Fruit fly (Drosophila melanogaster): Measurements from ENCODE around the gene Pp2B-14D.

The Pp2B-14D gene

dm6 chrX:16579978-16580377 is 20.2 kb upstream of the Pp2B-14D start (continued):
- peak; percentile 52 for TF ChIP-seq Sox102F (GFP tag; optimal IDR thresholded peaks at IDR 0.05)
- TF ChIP-seq Hr3 (GFP tag; optimal IDR thresholded peaks at IDR 0.05) = peak; percentile 36
- no peak for TF ChIP-seq hb (GFP tag; IDR thresholded peaks at IDR 0.05; ENCODE audit: partially characterized antibody)
- TF ChIP-seq H2.0 (GFP tag; IDR thresholded peaks at IDR 0.05) = no peak
- no peak for TF ChIP-seq CG8089 (GFP tag; optimal IDR thresholded peaks at IDR 0.05)
- no peak for TF ChIP-seq Gsc (GFP tag; IDR thresholded peaks at IDR 0.05)
- no peak for TF ChIP-seq CG17186 (GFP tag; optimal IDR thresholded peaks at IDR 0.05)
- TF ChIP-seq sim (GFP tag; IDR thresholded peaks at IDR 0.05) = no peak
- no peak for TF ChIP-seq klu (GFP tag; IDR thresholded peaks at IDR 0.05)
- peak; percentile 45 for TF ChIP-seq CG18262 (tag; optimal IDR thresholded peaks at IDR 0.05)
- TF ChIP-seq ato (GFP tag; IDR thresholded peaks at IDR 0.05; ENCODE audit: partially characterized antibody) = no peak
- peak; percentile 66 for TF ChIP-seq Hand (GFP tag; optimal IDR thresholded peaks at IDR 0.05)
- TF ChIP-seq CG9215 (GFP tag; IDR thresholded peaks at IDR 0.05) = 0 out of 2 replicates have a peak, but pooled peaks have one; percentile 5
- no peak for TF ChIP-seq CG10431 (GFP tag; optimal IDR thresholded peaks at IDR 0.05)
- no peak for TF ChIP-seq CG33557 (GFP tag; optimal IDR thresholded peaks at IDR 0.05)
- no peak for TF ChIP-seq Trl (optimal IDR thresholded peaks at IDR 0.05)
- no peak for TF ChIP-seq Trl (GFP tag; optimal IDR thresholded peaks at IDR 0.05)
- TF ChIP-seq gem (tag; optimal IDR thresholded peaks at IDR 0.05) = peak; percentile 74
- TF ChIP-seq bab2 (GFP tag; optimal IDR thresholded peaks at IDR 0.05) = peak; percentile 8
- TF ChIP-seq Oaz (GFP tag; IDR thresholded peaks at IDR 0.05) = no peak
- TF ChIP-seq dimm (GFP tag; IDR thresholded peaks at IDR 0.05) = no peak
- no peak for TF ChIP-seq Mad (GFP tag; optimal IDR thresholded peaks at IDR 0.05)
- TF ChIP-seq Dip2 (GFP tag; IDR thresholded peaks at IDR 0.05) = no peak
- TF ChIP-seq CG17829 (tag; optimal IDR thresholded peaks at IDR 0.05) = no peak
- no peak for TF ChIP-seq Hmx (GFP tag; optimal IDR thresholded peaks at IDR 0.05)
- TF ChIP-seq CG7839 (tag; optimal IDR thresholded peaks at IDR 0.05) = peak; percentile 70
- TF ChIP-seq CG13123 (GFP tag; optimal IDR thresholded peaks at IDR 0.05) = no peak
- TF ChIP-seq btn (GFP tag; optimal IDR thresholded peaks at IDR 0.05) = no peak
- peak; percentile 28 for TF ChIP-seq CG17359 (tag; optimal IDR thresholded peaks at IDR 0.05)
- TF ChIP-seq Hr39 (optimal IDR thresholded peaks at IDR 0.05) = no peak
- TF ChIP-seq CG11723 (GFP tag; optimal IDR thresholded peaks at IDR 0.05) = no peak
- TF ChIP-seq CG12744 (GFP tag; optimal IDR thresholded peaks at IDR 0.05) = no peak
- TF ChIP-seq Taf1 (GFP tag; IDR thresholded peaks at IDR 0.05) = no peak
- no peak for TF ChIP-seq wor (GFP tag; IDR thresholded peaks at IDR 0.05)
- TF ChIP-seq CG32772 (GFP tag; IDR thresholded peaks at IDR 0.05) = no peak
- TF ChIP-seq CG16813 (GFP tag; IDR thresholded peaks at IDR 0.05; ENCODE audit: partially characterized antibody) = no peak
- peak in 1 of 2 experiments; percentile 8 for TF ChIP-seq bsh (GFP tag; optimal IDR thresholded peaks at IDR 0.05)
- TF ChIP-seq Ravus (GFP tag; IDR thresholded peaks at IDR 0.05) = no peak
- no peak for TF ChIP-seq HLH54F (GFP tag; optimal IDR thresholded peaks at IDR 0.05)
- TF ChIP-seq ash1 (GFP tag; optimal IDR thresholded peaks at IDR 0.05) = no peak
- TF ChIP-seq ssp (GFP tag; IDR thresholded peaks at IDR 0.05) = 0 out of 2 replicates have a peak, but pooled peaks have one; percentile 8
- no peak for TF ChIP-seq Neu2 (GFP tag; optimal IDR thresholded peaks at IDR 0.05; ENCODE audit: borderline replicate concordance)
- TF ChIP-seq CG17328 (GFP tag; IDR thresholded peaks at IDR 0.05) = no peak
- TF ChIP-seq Asciz (GFP tag; optimal IDR thresholded peaks at IDR 0.05) = no peak
- TF ChIP-seq Stat92E (GFP tag; optimal IDR thresholded peaks at IDR 0.05) = no peak
- no peak for TF ChIP-seq CG11247 (GFP tag; IDR thresholded peaks at IDR 0.05)
- peak; percentile 11 for TF ChIP-seq CG12155 (GFP tag; optimal IDR thresholded peaks at IDR 0.05)
- TF ChIP-seq Bgb (GFP tag; IDR thresholded peaks at IDR 0.05; ENCODE audit: partially characterized antibody) = no peak
- TF ChIP-seq CG2199 (GFP tag; IDR thresholded peaks at IDR 0.05) = no peak
- no peak for TF ChIP-seq Ets65A (GFP tag)
- no peak for TF ChIP-seq unc-4 (GFP tag; IDR thresholded peaks at IDR 0.05; ENCODE audit: partially characterized antibody)
- no peak for TF ChIP-seq B-H1 (GFP tag; IDR thresholded peaks at IDR 0.05)
- no peak for TF ChIP-seq Sin3A (optimal IDR thresholded peaks at IDR 0.05)

All from whole organism, embryonic.